Fruit fly (Drosophila melanogaster): Measurements from ENCODE around the gene CG33080.

CG33080 gene

dm6 chrX:5679079-5679932 lies 38.3 kb downstream of the CG33080 start (continued):
- TF ChIP-seq crp (GFP tag; optimal IDR thresholded peaks at IDR 0.05) (no peak), btn (GFP tag; optimal IDR thresholded peaks at IDR 0.05) (peak; percentile 3), ssp (GFP tag; IDR thresholded peaks at IDR 0.05) (no peak), gro (GFP tag; optimal IDR thresholded peaks at IDR 0.05) (no peak), CG2202 (tag; optimal IDR thresholded peaks at IDR 0.05) (peak; percentile 41), CG4360 (GFP tag; IDR thresholded peaks at IDR 0.05) (no peak), TFAM (GFP tag; optimal IDR thresholded peaks at IDR 0.05) (no peak), CG14965 (GFP tag; optimal IDR thresholded peaks at IDR 0.05; ENCODE audit: borderline replicate concordance) (no peak), Rfx (GFP tag; IDR thresholded peaks at IDR 0.05) (no peak), amos (GFP tag; IDR thresholded peaks at IDR 0.05; ENCODE audit: partially characterized antibody) (no peak), HHEX (GFP tag; optimal IDR thresholded peaks at IDR 0.05) (no peak)

dm6 chrX:5678178-5678470 lies 39.5 kb downstream of the CG33080 start:
- TF ChIP-seq CG14050 (GFP tag; IDR thresholded peaks at IDR 0.05) = 0 out of 3 replicates have a peak, but pooled peaks have one; percentile 5
- TF ChIP-seq ham (GFP tag; IDR thresholded peaks at IDR 0.05) = peak; percentile 2; the same call in 1 of the 2 replicates
- TF ChIP-seq CG17612 (GFP tag; IDR thresholded peaks at IDR 0.05) = peak; percentile 2; the same call in 1 of the 2 replicates
- TF ChIP-seq CG5180 (GFP tag; optimal IDR thresholded peaks at IDR 0.05) = peak; percentile 19
- TF ChIP-seq CG17361 (GFP tag; IDR thresholded peaks at IDR 0.05) = peak; percentile 33; the same call in 1 of the 3 replicates
- TF ChIP-seq Mrtf (GFP tag; IDR thresholded peaks at IDR 0.05) = 0 out of 3 replicates have a peak, but pooled peaks have one; percentile 3
- TF ChIP-seq CG10979 (tag; optimal IDR thresholded peaks at IDR 0.05) = peak; percentile 7
- peak; percentile 21 for TF ChIP-seq CG10543 (GFP tag; optimal IDR thresholded peaks at IDR 0.05)
- TF ChIP-seq CG10209 (GFP tag; optimal IDR thresholded peaks at IDR 0.05) = peak; percentile 22
- no peak for TF ChIP-seq Ada2b (GFP tag; IDR thresholded peaks at IDR 0.05)
- peak; percentile 1 for TF ChIP-seq NK7.1 (GFP tag; optimal IDR thresholded peaks at IDR 0.05)
- TF ChIP-seq kni (GFP tag; optimal IDR thresholded peaks at IDR 0.05) = peak; percentile 6
- TF ChIP-seq lbe (GFP tag; optimal IDR thresholded peaks at IDR 0.05) = no peak
- peak; percentile 31 for TF ChIP-seq CG14710 (tag; optimal IDR thresholded peaks at IDR 0.05)
- TF ChIP-seq CG13775 (GFP tag; optimal IDR thresholded peaks at IDR 0.05) = no peak
- no peak for TF ChIP-seq pan (optimal IDR thresholded peaks at IDR 0.05)
- peak in 1 of 2 experiments; percentile 1 for TF ChIP-seq pan (GFP tag; optimal IDR thresholded peaks at IDR 0.05 in 1 of 2, IDR thresholded peaks at IDR 0.05 in 1 of 2)
- peak; percentile 3; the same call in 1 of the 2 replicates for TF ChIP-seq CG14014 (GFP tag; IDR thresholded peaks at IDR 0.05)
- TF ChIP-seq Antp (GFP tag; optimal IDR thresholded peaks at IDR 0.05) = no peak
- peak; percentile 68 for TF ChIP-seq Sox100B (GFP tag; optimal IDR thresholded peaks at IDR 0.05)
- TF ChIP-seq CG12104 (GFP tag; optimal IDR thresholded peaks at IDR 0.05) = peak; percentile 35
- 0 out of 3 replicates have a peak, but pooled peaks have one; percentile 3 for TF ChIP-seq C15 (GFP tag; IDR thresholded peaks at IDR 0.05)
- TF ChIP-seq HHEX (GFP tag; optimal IDR thresholded peaks at IDR 0.05) = peak; percentile 31
- no peak for TF ChIP-seq Hmr (GFP tag; optimal IDR thresholded peaks at IDR 0.05)
- TF ChIP-seq CG9727 (GFP tag; optimal IDR thresholded peaks at IDR 0.05) = peak; percentile 42
- TF ChIP-seq hbn (GFP tag; IDR thresholded peaks at IDR 0.05; ENCODE audit: partially characterized antibody) = no peak
- no peak for TF ChIP-seq eve (GFP tag; optimal IDR thresholded peaks at IDR 0.05)
- peak; percentile 63 for TF ChIP-seq CG7556 (GFP tag; optimal IDR thresholded peaks at IDR 0.05)
- peak; percentile 18 for TF ChIP-seq Fer1 (GFP tag; optimal IDR thresholded peaks at IDR 0.05)
- TF ChIP-seq CG18619 (GFP tag; optimal IDR thresholded peaks at IDR 0.05) = peak; percentile 3
- TF ChIP-seq CG31224 (GFP tag; IDR thresholded peaks at IDR 0.05) = no peak
- peak; percentile 3; the same call in 1 of the 2 replicates for TF ChIP-seq ara (GFP tag; IDR thresholded peaks at IDR 0.05)
- TF ChIP-seq insv (GFP tag; optimal IDR thresholded peaks at IDR 0.05) = peak in 1 of 2 experiments; percentile 10
- TF ChIP-seq trh (GFP tag; optimal IDR thresholded peaks at IDR 0.05) = peak; percentile 29
- peak in 1 of 2 experiments; percentile 40 for TF ChIP-seq chif (GFP tag; optimal IDR thresholded peaks at IDR 0.05)
- no peak for TF ChIP-seq dati (GFP tag; IDR thresholded peaks at IDR 0.05)
- peak; percentile 9 for TF ChIP-seq CG31441 (GFP tag; IDR thresholded peaks at IDR 0.05)
- peak; percentile 59 for TF ChIP-seq Med (GFP tag)

All from whole organism, embryonic.